Worm (Caenorhabditis elegans) whole organism, L3 larva: ENCODE results near the gene Y54G2A.37.

ENCODE experiments used
- ZK546.5 ChIP-seq: sonication (generic microtip); optimal IDR thresholded peaks from 2 replicates; lab custom pipeline; 2017; ENCODE audit warnings: missing biosample characterization, missing genetic modification characterization
- aly-2 ChIP-seq: fragments of 150-350 bp; optimal IDR thresholded peaks from 2 replicates; lab custom pipeline; 2014; ENCODE audit warnings: missing biosample characterization, missing genetic modification characterization
- ama-1 ChIP-seq: fragments of 150-350 bp; optimal IDR thresholded peaks from 2 replicates; lab custom pipeline; 2018
- ceh-16 ChIP-seq: sonication (generic microtip); optimal IDR thresholded peaks from 2 replicates; lab custom pipeline; 2017; ENCODE audit warnings: missing biosample characterization, missing genetic modification characterization
- ceh-28 ChIP-seq: fragments of 150-350 bp; optimal IDR thresholded peaks from 2 replicates; lab custom pipeline; 2014; ENCODE audit warnings: missing biosample characterization, missing genetic modification reagents, missing genetic modification characterization
- ceh-82 ChIP-seq: fragments of 150-350 bp; optimal IDR thresholded peaks from 2 replicates; lab custom pipeline; 2014; ENCODE audit warnings: missing biosample characterization, missing genetic modification characterization
- daf-12 ChIP-seq: fragments of 150-350 bp; optimal IDR thresholded peaks from 2 replicates; lab custom pipeline; 2014; ENCODE audit warnings: missing biosample characterization, missing genetic modification reagents, missing genetic modification characterization
- egl-27 ChIP-seq: sonication (generic microtip); optimal IDR thresholded peaks from 4 replicates; lab custom pipeline; 2017; ENCODE audit warnings: missing biosample characterization, missing genetic modification reagents, missing genetic modification characterization
- egl-5 ChIP-seq: fragments of 150-350 bp; optimal IDR thresholded peaks from 2 replicates; lab custom pipeline; 2017; ENCODE audit warnings: missing biosample characterization, missing genetic modification reagents, missing genetic modification characterization, inconsistent platforms
- elt-1 ChIP-seq: fragments of 150-350 bp; optimal IDR thresholded peaks from 2 replicates; lab custom pipeline; 2014; ENCODE audit warnings: missing biosample characterization, missing genetic modification characterization
- elt-2 ChIP-seq: sonication (generic microtip); optimal IDR thresholded peaks from 2 replicates; lab custom pipeline; 2016; ENCODE audit warnings: missing genetic modification reagents, mild to moderate bottlenecking, missing genetic modification characterization, missing compliant biosample characterization
- elt-3 ChIP-seq, 3 experiments: fragments of 150-350 bp in 1 of 3; sonication (generic microtip) in 2 of 3; optimal IDR thresholded peaks; 2 replicates in 2 of 3; 4 replicates in 1 of 3; lab custom pipeline; 2014 to 2017; ENCODE audit warnings: missing biosample characterization in 3 of 3, missing genetic modification characterization in 3 of 3
- eor-1 ChIP-seq, 2 experiments: fragments of 150-350 bp; optimal IDR thresholded peaks; 2 replicates each; lab custom pipeline; 2014 to 2018; ENCODE audit warnings: missing biosample characterization in 2 of 2, missing genetic modification characterization in 2 of 2
- fkh-10 ChIP-seq: sonication (generic microtip); optimal IDR thresholded peaks from 2 replicates; lab custom pipeline; 2017; ENCODE audit warnings: missing biosample characterization, missing genetic modification reagents, missing genetic modification characterization
- fkh-2 ChIP-seq: fragments of 150-350 bp; optimal IDR thresholded peaks from 2 replicates; lab custom pipeline; 2014; ENCODE audit warnings: missing biosample characterization, missing genetic modification reagents, missing genetic modification characterization
- jun-1 ChIP-seq: fragments of 150-350 bp; optimal IDR thresholded peaks from 2 replicates; lab custom pipeline; 2014; ENCODE audit warnings: missing biosample characterization, missing genetic modification reagents, missing genetic modification characterization
- lin-15B ChIP-seq: fragments of 150-350 bp; optimal IDR thresholded peaks from 2 replicates; lab custom pipeline; 2014; ENCODE audit warnings: missing biosample characterization, missing genetic modification characterization
- lsy-12 ChIP-seq: sonication (generic microtip); optimal IDR thresholded peaks from 2 replicates; lab custom pipeline; 2016; ENCODE audit warnings: mild to moderate bottlenecking, missing genetic modification characterization, missing compliant biosample characterization
- mdl-1 ChIP-seq: fragments of 150-350 bp; optimal IDR thresholded peaks from 2 replicates; lab custom pipeline; 2014; ENCODE audit warnings: missing biosample characterization, missing genetic modification characterization
- mml-1 ChIP-seq: fragments of 150-350 bp; sonication (generic microtip); optimal IDR thresholded peaks from 3 replicates; lab custom pipeline; 2014; ENCODE audit warnings: missing biosample characterization, missing genetic modification characterization
- nhr-11 ChIP-seq: fragments of 150-350 bp; optimal IDR thresholded peaks from 2 replicates; lab custom pipeline; 2014; ENCODE audit warnings: missing biosample characterization, missing genetic modification characterization
- nhr-23 ChIP-seq: fragments of 150-350 bp; optimal IDR thresholded peaks from 2 replicates; lab custom pipeline; 2014; ENCODE audit warnings: missing biosample characterization, missing genetic modification reagents, missing genetic modification characterization
- nhr-237 ChIP-seq: fragments of 150-350 bp; optimal IDR thresholded peaks from 2 replicates; lab custom pipeline; 2014; ENCODE audit warnings: missing biosample characterization, missing genetic modification characterization
- nhr-25 ChIP-seq: sonication (generic microtip); optimal IDR thresholded peaks from 2 replicates; lab custom pipeline; 2017; ENCODE audit warnings: missing biosample characterization, missing genetic modification characterization
- nhr-28 ChIP-seq: fragments of 150-350 bp; optimal IDR thresholded peaks from 2 replicates; lab custom pipeline; 2014; ENCODE audit warnings: missing biosample characterization, missing genetic modification characterization
- nhr-43 ChIP-seq: sonication (generic microtip); optimal IDR thresholded peaks from 2 replicates; lab custom pipeline; 2016; ENCODE audit warnings: mild to moderate bottlenecking, missing genetic modification characterization, missing compliant biosample characterization; ENCODE audit not compliant: poor library complexity, severe bottlenecking
- nhr-67 ChIP-seq: fragments of 150-350 bp; optimal IDR thresholded peaks from 2 replicates; lab custom pipeline; 2014; ENCODE audit warnings: missing biosample characterization, missing genetic modification characterization
- nhr-76 ChIP-seq: fragments of 150-350 bp; sonication (generic microtip); optimal IDR thresholded peaks from 5 replicates; lab custom pipeline; 2014; ENCODE audit warnings: missing biosample characterization, missing genetic modification characterization
- pha-4 ChIP-seq: fragments of 150-350 bp; optimal IDR thresholded peaks from 2 replicates; lab custom pipeline; 2014; ENCODE audit warnings: missing biosample characterization, missing genetic modification reagents, missing genetic modification characterization
- pqm-1 ChIP-seq: fragments of 150-350 bp; optimal IDR thresholded peaks from 2 replicates; lab custom pipeline; 2017; ENCODE audit warnings: missing biosample characterization, missing genetic modification characterization, inconsistent platforms
- snpc-4 ChIP-seq: fragments of 150-350 bp; optimal IDR thresholded peaks from 2 replicates; lab custom pipeline; 2014; ENCODE audit warnings: missing biosample characterization, missing genetic modification characterization
- tbx-2 ChIP-seq: sonication (generic microtip); optimal IDR thresholded peaks from 2 replicates; lab custom pipeline; 2016; ENCODE audit warnings: mild to moderate bottlenecking, missing genetic modification characterization, missing compliant biosample characterization
- unc-39 ChIP-seq: sonication (generic microtip); optimal IDR thresholded peaks from 4 replicates; lab custom pipeline; 2017; ENCODE audit warnings: missing biosample characterization, missing genetic modification characterization
- unc-62 ChIP-seq: fragments of 150-350 bp; sonication (generic microtip); optimal IDR thresholded peaks from 4 replicates; lab custom pipeline; 2014; ENCODE audit warnings: missing biosample characterization, missing genetic modification reagents, missing genetic modification characterization
- zag-1 ChIP-seq: fragments of 150-350 bp; optimal IDR thresholded peaks from 2 replicates; lab custom pipeline; 2014; ENCODE audit warnings: missing biosample characterization, missing genetic modification characterization
- ztf-4 ChIP-seq: fragments of 150-350 bp; optimal IDR thresholded peaks from 2 replicates; lab custom pipeline; 2014; ENCODE audit warnings: missing biosample characterization, missing genetic modification characterization

Y54G2A.37 gene

DNA sequence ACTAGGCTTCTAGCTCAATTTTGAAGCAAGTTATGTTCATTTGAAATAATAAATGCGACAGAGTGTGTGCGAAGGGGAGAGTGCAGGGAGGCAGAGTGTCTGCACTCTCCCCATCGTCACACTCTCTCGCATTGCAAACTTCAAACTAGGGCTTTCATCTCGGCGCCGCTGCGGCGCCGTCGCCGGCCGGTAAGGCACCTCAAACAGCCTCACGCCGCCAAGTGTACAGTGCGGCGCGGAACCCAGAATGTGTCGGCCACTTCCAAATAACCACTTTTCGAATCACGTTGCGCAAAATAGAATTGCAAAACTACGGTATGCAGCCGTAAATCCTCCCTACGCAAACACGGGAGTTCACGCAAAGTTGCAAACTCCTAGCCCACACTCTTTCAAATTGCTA is 28.8 kb downstream of the Y54G2A.37 start:
- no peak for TF ChIP-seq lsy-12

DNA sequence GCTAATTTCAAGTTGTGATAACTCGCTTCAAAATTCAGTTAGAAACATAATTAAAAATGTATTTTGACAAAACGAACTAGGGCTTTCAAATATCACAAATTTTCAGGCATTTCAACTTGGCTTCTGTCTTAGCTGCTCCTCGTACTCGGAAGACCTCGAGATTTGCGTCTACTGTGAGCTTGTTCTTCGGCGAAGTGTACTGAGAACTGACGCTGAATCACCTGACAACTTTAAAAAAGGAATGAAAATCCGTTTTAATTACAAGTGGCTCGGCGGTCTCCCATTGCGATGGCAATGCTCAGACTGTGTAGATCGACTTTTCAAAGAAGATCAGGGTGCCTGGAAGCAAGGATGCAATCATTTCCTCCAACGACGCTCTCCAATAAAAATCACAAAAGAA is 30.1 kb downstream of the Y54G2A.37 start, which contains the start of gene clec-85:
Gene clec-85 (plus strand): TSS at position 301 of the 400 bp plus-strand sequence.
- TF ChIP-seq zag-1 (tag; lab: Kevin White, UChicago): no peak
- no peak for TF ChIP-seq nhr-237 (tag; lab: Kevin White, UChicago)
- no peak for TF ChIP-seq elt-2 (tag; lab: Kevin White, UChicago)
- no peak for TF ChIP-seq nhr-25 (tag; lab: Kevin White, UChicago)
- TF ChIP-seq nhr-43 (tag; lab: Kevin White, UChicago): no peak
- no peak for TF ChIP-seq aly-2
- TF ChIP-seq pqm-1 (tag; lab: Kevin White, UChicago): no peak
- no peak for TF ChIP-seq fkh-2 (tag; lab: Kevin White, UChicago)
- TF ChIP-seq ceh-28 (tag; lab: Kevin White, UChicago): no peak
- TF ChIP-seq ceh-16 (tag; lab: Kevin White, UChicago): no peak
- no peak for TF ChIP-seq nhr-23 (tag; lab: Kevin White, UChicago)
- no peak for TF ChIP-seq egl-5 (tag; lab: Kevin White, UChicago)
- TF ChIP-seq ama-1 (lab: Kevin White, UChicago): no peak
- no peak for TF ChIP-seq nhr-11
- no peak for TF ChIP-seq nhr-28

DNA sequence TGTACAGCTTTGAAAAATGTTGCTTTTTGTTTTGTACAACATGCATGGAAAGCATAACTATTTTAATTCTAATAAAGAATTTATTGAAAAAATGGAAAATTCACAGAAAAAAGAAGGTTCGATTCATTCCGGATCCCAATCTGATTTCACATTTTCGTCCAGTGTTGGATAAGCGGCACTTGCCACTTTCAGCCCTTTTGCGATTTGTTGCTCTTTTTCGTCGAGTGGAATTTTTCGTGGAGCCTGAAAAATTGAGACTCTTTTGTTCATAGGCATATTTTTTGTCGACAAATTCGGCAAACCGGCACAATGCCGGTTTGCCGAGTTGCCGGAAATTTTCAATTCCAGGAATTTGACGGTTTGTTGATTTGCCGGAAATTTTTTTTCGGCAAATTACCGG is 31.1 kb downstream of the Y54G2A.37 start:
- no peak for TF ChIP-seq pha-4 (tag; lab: Kevin White, UChicago)
- TF ChIP-seq daf-12 (tag; lab: Kevin White, UChicago): no peak
- TF ChIP-seq elt-1 (tag; lab: Kevin White, UChicago): no peak
- TF ChIP-seq ceh-16 (tag; lab: Kevin White, UChicago): no peak
- TF ChIP-seq nhr-43 (tag; lab: Kevin White, UChicago): no peak
- no peak for TF ChIP-seq ZK546.5 (tag; lab: Kevin White, UChicago)
- TF ChIP-seq lsy-12: no peak
- no peak for TF ChIP-seq nhr-28
- TF ChIP-seq mdl-1: no peak
- TF ChIP-seq eor-1 (tag; optimal IDR thresholded peaks at IDR 0.05; lab: Kevin White, UChicago): no peak
- no peak for TF ChIP-seq mml-1 (tag; lab: Kevin White, UChicago)

DNA sequence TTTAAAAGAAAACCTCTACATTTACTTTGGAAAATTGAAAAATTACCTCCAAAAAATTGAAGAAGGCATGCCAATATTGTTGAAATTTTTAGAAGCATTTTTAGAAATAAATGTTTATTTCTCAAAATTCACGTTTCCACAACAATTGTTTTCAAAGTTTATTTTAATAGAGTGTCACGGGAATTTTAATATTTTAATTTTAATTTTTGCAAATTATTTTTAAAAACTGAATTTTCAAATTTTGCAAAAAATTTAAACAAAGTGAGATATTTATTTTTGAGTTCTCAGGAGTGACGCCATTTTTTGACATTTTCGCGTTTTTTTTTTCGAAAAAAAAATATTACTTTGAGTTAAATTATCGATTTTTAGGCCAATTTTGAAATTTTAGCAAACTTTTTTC is 32.7 kb downstream of the Y54G2A.37 start, which contains the start of gene Y54G2A.49:
Gene Y54G2A.49 (minus strand): TSS at position 101 of the 400 bp plus-strand sequence.
- TF ChIP-seq ceh-16 (tag; lab: Kevin White, UChicago) (no peak), jun-1 (tag; lab: Kevin White, UChicago) (no peak), nhr-237 (tag; lab: Kevin White, UChicago) (no peak), daf-12 (tag; lab: Kevin White, UChicago) (no peak), ceh-28 (tag; lab: Kevin White, UChicago) (no peak), fkh-10 (no peak), nhr-11 (no peak), fkh-2 (tag; lab: Kevin White, UChicago) (no peak), nhr-25 (tag; lab: Kevin White, UChicago) (no peak)

DNA sequence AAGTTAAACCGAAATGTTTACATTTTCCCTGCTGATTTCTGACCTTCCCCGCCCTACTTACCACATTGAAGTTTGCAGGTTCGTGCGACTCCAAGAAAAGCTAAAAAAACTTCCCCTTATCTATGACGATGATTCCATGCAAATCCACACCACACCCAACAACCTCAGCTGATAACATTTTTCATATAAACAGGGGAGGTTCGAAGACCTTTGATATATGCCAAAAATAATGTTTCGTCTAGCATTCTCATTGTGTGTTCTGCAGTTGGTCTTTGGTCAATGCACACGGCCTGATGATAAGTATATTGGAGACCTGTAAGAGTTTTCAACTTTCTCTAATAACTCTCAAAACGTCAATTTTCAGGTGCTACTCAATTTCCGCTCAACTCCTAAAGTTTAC is 33.7 kb downstream of the Y54G2A.37 start:
- TF ChIP-seq pqm-1 (tag; lab: Kevin White, UChicago) (peak; percentile 67), ZK546.5 (tag; lab: Kevin White, UChicago) (no peak), tbx-2 (tag; lab: Kevin White, UChicago) (no peak), ztf-4 (tag; lab: Kevin White, UChicago) (no peak), elt-2 (tag; lab: Kevin White, UChicago) (peak; percentile 83)
- TF ChIP-seq, all 47 proteins: peak for 2

DNA sequence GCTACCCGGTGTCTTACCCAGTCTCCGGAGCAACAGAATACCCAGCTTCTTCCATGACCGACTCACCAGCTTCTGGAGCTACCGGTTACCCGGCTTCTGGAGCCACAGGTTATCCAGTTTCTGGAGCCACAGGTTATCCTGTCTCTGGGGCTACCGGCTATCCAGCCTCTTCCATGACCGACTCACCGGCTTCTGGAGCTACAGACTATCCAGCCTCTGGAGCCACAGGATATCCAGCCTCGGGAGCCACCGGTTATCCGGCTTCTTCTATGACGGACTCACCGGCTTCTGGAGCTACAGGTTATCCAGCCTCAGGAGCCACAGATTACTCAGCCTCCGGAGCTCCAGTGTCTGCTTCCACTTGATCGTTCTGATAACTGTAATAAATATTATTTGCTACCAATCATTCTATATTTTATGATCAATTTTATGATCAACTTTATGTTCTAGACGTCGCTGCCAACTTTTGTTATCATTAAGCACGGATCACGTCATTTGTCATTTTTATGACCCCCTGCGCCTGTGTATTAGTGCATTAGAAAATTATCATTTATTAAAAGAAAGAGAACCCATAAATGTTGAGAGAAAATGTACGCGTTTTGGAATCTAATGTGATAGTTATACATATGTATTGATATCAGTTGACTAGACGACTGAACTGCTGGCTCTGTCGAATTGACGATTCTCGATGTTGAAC is 34.7 kb downstream of the Y54G2A.37 start:
- TF ChIP-seq tbx-2 (tag; lab: Kevin White, UChicago): no peak
- TF ChIP-seq fkh-2 (tag; lab: Kevin White, UChicago): no peak
- TF ChIP-seq nhr-76: no peak
- TF ChIP-seq eor-1 (tag; optimal IDR thresholded peaks at IDR 0.05; lab: Kevin White, UChicago): no peak
- no peak for TF ChIP-seq nhr-67 (tag; lab: Kevin White, UChicago)
- TF ChIP-seq fkh-10: no peak
- TF ChIP-seq unc-62 (GFP tag; lab: Kevin White, UChicago): no peak
- peak; percentile 12 for TF ChIP-seq jun-1 (tag; lab: Kevin White, UChicago)
- no peak for TF ChIP-seq snpc-4 (tag; lab: Kevin White, UChicago)
- TF ChIP-seq elt-3 (tag; optimal IDR thresholded peaks at IDR 0.05; lab: Kevin White, UChicago): no peak
- no peak for TF ChIP-seq egl-5 (tag; lab: Kevin White, UChicago)
- no peak for TF ChIP-seq unc-39 (tag; lab: Kevin White, UChicago)
- TF ChIP-seq pha-4 (tag; lab: Kevin White, UChicago): no peak
- TF ChIP-seq nhr-237 (tag; lab: Kevin White, UChicago): no peak
- no peak for TF ChIP-seq daf-12 (tag; lab: Kevin White, UChicago)
- no peak for TF ChIP-seq lin-15B (tag; lab: Kevin White, UChicago)
- TF ChIP-seq elt-2 (tag; lab: Kevin White, UChicago): peak; percentile 93
- TF ChIP-seq ceh-82: no peak
- no peak for TF ChIP-seq ceh-28 (tag; lab: Kevin White, UChicago)
- peak; percentile 95 for TF ChIP-seq pqm-1 (tag; lab: Kevin White, UChicago)
- TF ChIP-seq egl-27 (tag; lab: Kevin White, UChicago): no peak
